Worm (Caenorhabditis elegans): ENCODE results near the gene T13C2.7.

Gene T13C2.7

DNA sequence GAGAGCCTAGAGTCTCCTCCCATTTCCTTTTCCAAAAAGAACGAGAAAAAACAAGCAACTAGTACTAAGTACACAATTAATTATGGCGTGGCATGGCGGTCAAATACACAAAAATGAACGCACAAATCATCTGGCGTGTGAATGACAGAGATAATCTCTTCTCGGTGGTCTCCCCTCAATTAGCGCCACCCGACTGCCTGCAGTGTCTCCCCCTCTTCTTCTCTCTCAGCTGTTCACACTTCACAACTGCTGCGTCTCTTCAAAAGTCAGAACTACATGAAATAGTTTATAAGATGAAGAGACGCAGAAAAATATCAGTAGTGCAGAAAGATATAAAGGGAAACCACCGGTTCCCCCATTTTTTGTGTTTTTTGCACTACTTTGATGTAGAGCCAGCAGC lies 48.2 kb downstream of the T13C2.7 start (continued):
- TF ChIP-seq dve-1 (tag; optimal IDR thresholded peaks at IDR 0.05; ENCODE audit: insufficient read depth) (peak; percentile 67), dmd-8 (GFP tag; IDR thresholded peaks at IDR 0.05) (no peak), unc-62 (GFP tag; optimal IDR thresholded peaks at IDR 0.05 in 1 of 2) (no peak), unc-62 (tag; optimal IDR thresholded peaks at IDR 0.05) (no peak), mdt-29 (GFP tag; IDR thresholded peaks at IDR 0.05) (no peak), zip-2 (tag; optimal IDR thresholded peaks at IDR 0.05) (no peak), snpc-1.2 (GFP tag; IDR thresholded peaks at IDR 0.05) (no peak), nhr-48 (tag; optimal IDR thresholded peaks at IDR 0.05) (no peak), dpl-1 (GFP tag; optimal IDR thresholded peaks at IDR 0.05) (no peak), nhr-41 (GFP tag; IDR thresholded peaks at IDR 0.05) (no peak), zfp-3 (GFP tag; conservative IDR thresholded peaks at IDR 0.05) (no peak), nhr-76 (tag; optimal IDR thresholded peaks at IDR 0.05) (no peak), rbr-2 (tag; optimal IDR thresholded peaks at IDR 0.05) (peak; percentile 36), T20F7.1 (GFP tag; optimal IDR thresholded peaks at IDR 0.05) (no peak), jun-1 (tag; optimal IDR thresholded peaks at IDR 0.05) (no peak), ztf-11 (tag; optimal IDR thresholded peaks at IDR 0.05) (no peak), sdz-12 (GFP tag; optimal IDR thresholded peaks at IDR 0.05) (no peak), F44E2.7 (GFP tag; IDR thresholded peaks at IDR 0.05) (no peak), lin-15B (tag; optimal IDR thresholded peaks at IDR 0.05) (no peak), ctbp-1 (GFP tag; IDR thresholded peaks at IDR 0.05) (peak; percentile 43; the same call in 1 of the 2 replicates), nhr-25 (tag; optimal IDR thresholded peaks at IDR 0.05; ENCODE audit: borderline replicate concordance, insufficient read depth) (no peak), daf-12 (tag; optimal IDR thresholded peaks at IDR 0.05) (no peak), unc-130 (GFP tag; optimal IDR thresholded peaks at IDR 0.05) (no peak), attf-4 (tag; optimal IDR thresholded peaks at IDR 0.05) (no peak), unc-39 (tag; optimal IDR thresholded peaks at IDR 0.05) (no peak), lin-13 (GFP tag; optimal IDR thresholded peaks at IDR 0.05) (no peak), spr-3 (GFP tag; optimal IDR thresholded peaks at IDR 0.05) (no peak), nhr-237 (tag; optimal IDR thresholded peaks at IDR 0.05) (no peak), arid-1 (GFP tag; conservative IDR thresholded peaks at IDR 0.05) (no peak), pha-4 (GFP tag; IDR thresholded peaks at IDR 0.05) (peak; percentile 51; the same call in 1 of the 2 replicates), pha-4 (tag; optimal IDR thresholded peaks at IDR 0.05) (no peak), mxl-2 (GFP tag; conservative IDR thresholded peaks at IDR 0.05) (no peak)

DNA sequence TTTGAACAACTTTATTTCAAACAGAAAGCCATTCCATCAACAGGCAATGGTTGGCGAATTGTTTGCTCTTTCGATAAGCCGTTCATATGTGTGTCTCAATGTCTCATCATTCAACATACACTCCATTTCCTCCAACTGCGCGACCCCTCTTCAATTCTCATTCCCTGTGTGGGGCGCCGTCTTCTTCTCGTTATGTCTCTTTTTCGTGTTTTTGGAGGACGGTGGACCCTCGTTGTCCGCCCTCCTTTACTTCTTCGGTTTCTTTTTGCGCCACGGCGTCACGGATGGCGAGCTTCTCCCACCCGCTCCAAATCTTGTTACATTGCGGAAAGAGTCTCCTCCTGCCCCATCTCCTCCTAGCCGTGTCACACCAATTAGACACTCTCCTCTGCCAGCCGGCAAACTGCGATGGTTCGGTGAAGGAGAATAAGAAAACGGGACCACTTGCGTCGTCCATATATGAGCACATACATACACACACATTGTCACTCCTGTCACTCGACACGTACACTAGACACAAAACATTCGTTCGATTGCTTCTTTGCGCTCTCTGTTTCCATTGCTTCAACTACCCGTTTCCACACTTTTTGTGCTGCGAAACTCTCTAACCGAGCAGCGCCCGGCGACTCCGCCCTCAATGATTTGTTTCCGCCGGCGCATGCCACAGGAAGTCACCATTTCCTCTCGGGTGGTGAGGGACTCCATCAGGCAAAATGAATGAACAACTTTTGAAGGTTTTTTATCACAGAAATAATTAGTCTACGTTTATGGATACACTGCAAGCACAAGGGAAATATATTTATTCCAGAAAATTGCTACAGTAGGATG lies 49.1 kb downstream of the T13C2.7 start:
- TF ChIP-seq Y5F2A.4 (GFP tag; optimal IDR thresholded peaks at IDR 0.05) (no peak), vab-7 (GFP tag; IDR thresholded peaks at IDR 0.05) (0 out of 2 replicates have a peak, but pooled peaks have one; percentile 19), mep-1 (tag; optimal IDR thresholded peaks at IDR 0.05) (peak; percentile 7), T20F7.1 (GFP tag; optimal IDR thresholded peaks at IDR 0.05) (no peak), ctbp-1 (GFP tag; IDR thresholded peaks at IDR 0.05) (0 out of 2 replicates have a peak, but pooled peaks have one; percentile 13), ama-1 (optimal IDR thresholded peaks at IDR 0.05) (no peak), lin-15B (tag; optimal IDR thresholded peaks at IDR 0.05) (no peak), zfp-2 (tag; optimal IDR thresholded peaks at IDR 0.05) (no peak), lin-39 (tag; optimal IDR thresholded peaks at IDR 0.05) (no peak), aha-1 (tag) (peak; percentile 49), gei-8 (GFP tag; optimal IDR thresholded peaks at IDR 0.05) (no peak), arid-1 (GFP tag; conservative IDR thresholded peaks at IDR 0.05) (no peak), nhr-77 (tag; optimal IDR thresholded peaks at IDR 0.05) (no peak), nhr-48 (tag; optimal IDR thresholded peaks at IDR 0.05) (no peak), sdz-12 (GFP tag; optimal IDR thresholded peaks at IDR 0.05) (peak; percentile 9), pha-4 (GFP tag; IDR thresholded peaks at IDR 0.05) (no peak), pha-4 (tag; optimal IDR thresholded peaks at IDR 0.05) (no peak), fkh-10 (GFP tag; optimal IDR thresholded peaks at IDR 0.05) (peak; percentile 21), unc-62 (GFP tag; optimal IDR thresholded peaks at IDR 0.05 in 1 of 2) (peak in 1 of 2 experiments; percentile 98), unc-62 (tag; optimal IDR thresholded peaks at IDR 0.05) (no peak), mdl-1 (tag; optimal IDR thresholded peaks at IDR 0.05) (no peak), Y48G9A.11 (GFP tag; IDR thresholded peaks at IDR 0.05) (no peak), madf-5 (GFP tag; IDR thresholded peaks at IDR 0.05) (0 out of 4 replicates have a peak, but pooled peaks of 1 of the 2 experiments have one; percentile 57), rbr-2 (tag; optimal IDR thresholded peaks at IDR 0.05) (peak; percentile 5), daf-12 (tag; optimal IDR thresholded peaks at IDR 0.05) (no peak), jun-1 (tag; optimal IDR thresholded peaks at IDR 0.05) (no peak), ztf-11 (tag; optimal IDR thresholded peaks at IDR 0.05) (no peak), Y75B8A.6 (GFP tag; IDR thresholded peaks at IDR 0.05) (no peak), set-16 (GFP tag; IDR thresholded peaks at IDR 0.05) (peak; percentile 59; the same call in 1 of the 2 replicates), snpc-1.2 (GFP tag; IDR thresholded peaks at IDR 0.05) (no peak), egl-27 (tag; optimal IDR thresholded peaks at IDR 0.05) (no peak)

All from whole organism, L4 larva.